Fruit fly (Drosophila melanogaster) whole organism, embryonic: ENCODE measurements around the gene Atg6.

ENCODE experiments used
- Abd-B ChIP-seq: fragments of 200-800 bp; sonication (Bioruptor generic); optimal IDR thresholded peaks from 2 replicates; lab custom pipeline; 2018; ENCODE audit warnings: missing biosample characterization, mild to moderate bottlenecking, missing genetic modification characterization, moderate library complexity
- CG1024 ChIP-seq: fragments of 200-800 bp; sonication (Bioruptor generic); IDR thresholded peaks from 2 replicates; pipeline ENCODE4 v1.3.6; 2022; ENCODE audit warnings: missing biosample characterization, missing genetic modification characterization
- CG12155 ChIP-seq: fragments of 200-800 bp; sonication (Bioruptor generic); optimal IDR thresholded peaks from 3 replicates; lab custom pipeline; 2016; ENCODE audit warnings: missing biosample characterization, missing genetic modification characterization
- CG12236 ChIP-seq: fragments of 200-800 bp; sonication (Bioruptor generic); optimal IDR thresholded peaks from 2 replicates; lab custom pipeline; 2016; ENCODE audit warnings: missing biosample characterization, missing genetic modification characterization
- CG13287 ChIP-seq: fragments of 200-800 bp; sonication (Bioruptor generic); IDR thresholded peaks from 2 replicates; pipeline ENCODE4 v1.3.6; 2022; ENCODE audit warnings: missing biosample characterization, missing genetic modification characterization; ENCODE audit not compliant: partially characterized antibody
- CG13775 ChIP-seq: fragments of 200-800 bp; sonication (Bioruptor generic); optimal IDR thresholded peaks from 3 replicates; lab custom pipeline; 2017; ENCODE audit warnings: missing biosample characterization, mild to moderate bottlenecking, missing genetic modification characterization
- CG14014 ChIP-seq: fragments of 200-800 bp; sonication (Bioruptor generic); IDR thresholded peaks from 2 replicates; pipeline ENCODE4 v1.3.6; 2022; ENCODE audit warnings: missing biosample characterization, missing genetic modification characterization
- CG14965 ChIP-seq: fragments of 200-800 bp; sonication (Bioruptor generic); optimal IDR thresholded peaks from 2 replicates; lab custom pipeline; 2016; ENCODE audit warnings: missing biosample characterization, missing genetic modification characterization, borderline replicate concordance
- CG15073 ChIP-seq: fragments of 200-800 bp; sonication (Bioruptor generic); optimal IDR thresholded peaks from 2 replicates; lab custom pipeline; 2016; ENCODE audit warnings: missing biosample characterization, missing genetic modification characterization
- CG1529 ChIP-seq: fragments of 200-800 bp; sonication (Bioruptor generic); optimal IDR thresholded peaks from 3 replicates; lab custom pipeline; 2018; ENCODE audit warnings: missing biosample characterization, missing genetic modification characterization
- CG1832 ChIP-seq: fragments of 200-800 bp; sonication (Bioruptor generic); optimal IDR thresholded peaks from 2 replicates; lab custom pipeline; 2017; ENCODE audit warnings: missing biosample characterization, mild to moderate bottlenecking, missing genetic modification characterization, inconsistent platforms
- CG2712 ChIP-seq: fragments of 200-800 bp; optimal IDR thresholded peaks from 3 replicates; lab custom pipeline; 2019; ENCODE audit warnings: missing biosample characterization, mild to moderate bottlenecking, missing genetic modification characterization, moderate library complexity
- CG30020 ChIP-seq: fragments of 200-800 bp; optimal IDR thresholded peaks from 2 replicates; lab custom pipeline; 2019; ENCODE audit warnings: missing biosample characterization, mild to moderate bottlenecking, missing genetic modification characterization, moderate library complexity
- CG30431 ChIP-seq: fragments of 200-800 bp; sonication (Bioruptor generic); optimal IDR thresholded peaks from 2 replicates; lab custom pipeline; 2017; ENCODE audit warnings: missing biosample characterization, missing genetic modification characterization
- CG32767 ChIP-seq: fragments of 200-800 bp; sonication (Bioruptor generic); IDR thresholded peaks from 2 replicates; pipeline ENCODE4 v1.3.6; 2022; ENCODE audit warnings: missing biosample characterization, missing genetic modification characterization
- CG34224 ChIP-seq: fragments of 200-800 bp; sonication (Bioruptor generic); IDR thresholded peaks from 3 replicates; pipeline ENCODE4 v1.3.6; 2022; ENCODE audit warnings: missing biosample characterization, missing genetic modification characterization; ENCODE audit not compliant: partially characterized antibody
- CG3995 ChIP-seq: fragments of 200-800 bp; sonication (Bioruptor generic); optimal IDR thresholded peaks from 3 replicates; lab custom pipeline; 2016; ENCODE audit warnings: missing biosample characterization, missing genetic modification characterization
- CG4424 ChIP-seq: fragments of 200-800 bp; sonication (Bioruptor generic); optimal IDR thresholded peaks from 3 replicates; lab custom pipeline; 2016; ENCODE audit warnings: missing biosample characterization, missing genetic modification characterization
- CG4854 ChIP-seq: fragments of 200-800 bp; sonication (Bioruptor generic); optimal IDR thresholded peaks from 2 replicates; lab custom pipeline; 2016; ENCODE audit warnings: missing biosample characterization, missing genetic modification characterization, inconsistent platforms
- CG6175 ChIP-seq: fragments of 200-800 bp; sonication (Bioruptor generic); IDR thresholded peaks from 3 replicates; pipeline ENCODE4 v1.3.6; 2022; ENCODE audit warnings: missing biosample characterization, missing genetic modification characterization
- CG7786 ChIP-seq: fragments of 200-800 bp; sonication (Bioruptor generic); optimal IDR thresholded peaks from 2 replicates; lab custom pipeline; 2016; ENCODE audit warnings: missing biosample characterization, missing genetic modification characterization
- D19B ChIP-seq: fragments of 200-800 bp; sonication (Bioruptor generic); optimal IDR thresholded peaks from 2 replicates; lab custom pipeline; 2017; ENCODE audit warnings: missing biosample characterization, mild to moderate bottlenecking, missing genetic modification characterization
- Dfd ChIP-seq, 2 experiments: fragments of >200 bp; optimal IDR thresholded peaks; 2 replicates each; lab custom pipeline; 2017; ENCODE audit warnings: missing biosample characterization in 2 of 2, missing genetic modification characterization in 2 of 2
- ERR ChIP-seq: fragments of 200-800 bp; sonication (Bioruptor generic); optimal IDR thresholded peaks from 2 replicates; lab custom pipeline; 2016; ENCODE audit warnings: missing biosample characterization, missing genetic modification characterization
- GATAe ChIP-seq: fragments of 200-800 bp; sonication (Bioruptor generic); conservative IDR thresholded peaks from 2 replicates; pipeline ENCODE4 v1.3.6; 2022; ENCODE audit warnings: missing biosample characterization, missing genetic modification characterization
- Hr78 ChIP-seq, 2 experiments: fragments of 200-800 bp in 1 of 2; fragments of >200 bp in 1 of 2; sonication (Bioruptor generic) in 1 of 2; optimal IDR thresholded peaks; 2 replicates each; lab custom pipeline; 2017 to 2019; ENCODE audit warnings: missing biosample characterization in 2 of 2, missing genetic modification characterization in 2 of 2, mild to moderate bottlenecking in 1 of 2, moderate library complexity in 1 of 2
- MESR4 ChIP-seq: fragments of 200-800 bp; sonication (Bioruptor generic); optimal IDR thresholded peaks from 2 replicates; lab custom pipeline; 2018; ENCODE audit warnings: missing biosample characterization, mild to moderate bottlenecking, missing genetic modification characterization, moderate library complexity
- MTF-1 ChIP-seq: fragments of 200-800 bp; sonication (Bioruptor generic); optimal IDR thresholded peaks from 2 replicates; lab custom pipeline; 2018; ENCODE audit warnings: missing biosample characterization, mild to moderate bottlenecking, missing genetic modification characterization, borderline replicate concordance
- Mad ChIP-seq: fragments of 200-800 bp; sonication (Bioruptor generic); optimal IDR thresholded peaks from 2 replicates; lab custom pipeline; 2016; ENCODE audit warnings: missing biosample characterization, missing genetic modification characterization
- Max ChIP-seq: fragments of 200-800 bp; sonication (Bioruptor generic); optimal IDR thresholded peaks from 2 replicates; lab custom pipeline; 2016; ENCODE audit warnings: missing biosample characterization, mild to moderate bottlenecking, missing genetic modification characterization
- NK7.1 ChIP-seq: fragments of 200-800 bp; sonication (Bioruptor generic); optimal IDR thresholded peaks from 3 replicates; lab custom pipeline; 2016; ENCODE audit warnings: missing biosample characterization, missing genetic modification characterization
- aop ChIP-seq: fragments of 200-800 bp; sonication (Bioruptor generic); IDR thresholded peaks from 2 replicates; pipeline ENCODE4 v1.3.6; 2022; ENCODE audit warnings: missing biosample characterization, missing genetic modification characterization
- bsh ChIP-seq, 2 experiments: fragments of 200-800 bp; sonication (Bioruptor generic); optimal IDR thresholded peaks; 2 replicates each; lab custom pipeline; 2017 to 2018; ENCODE audit warnings: mild to moderate bottlenecking in 2 of 2, missing biosample characterization in 2 of 2, missing genetic modification characterization in 2 of 2, moderate library complexity in 1 of 2
- chinmo ChIP-seq: fragments of 200-800 bp; sonication (Bioruptor generic); IDR thresholded peaks from 4 replicates; pipeline ENCODE4 v1.3.6; 2022; ENCODE audit warnings: missing biosample characterization, missing genetic modification characterization; ENCODE audit not compliant: partially characterized antibody
- emc ChIP-seq: fragments of 200-800 bp; sonication (Bioruptor generic); optimal IDR thresholded peaks from 2 replicates; lab custom pipeline; 2016; ENCODE audit warnings: missing biosample characterization, missing genetic modification characterization
- fd64A ChIP-seq: fragments of 200-800 bp; sonication (Bioruptor generic); optimal IDR thresholded peaks from 3 replicates; lab custom pipeline; 2018; ENCODE audit warnings: missing biosample characterization, mild to moderate bottlenecking, missing genetic modification characterization
- fd96Cb ChIP-seq: fragments of 200-800 bp; sonication (Bioruptor generic); optimal IDR thresholded peaks from 2 replicates; lab custom pipeline; 2018; ENCODE audit warnings: missing biosample characterization, mild to moderate bottlenecking, missing genetic modification characterization, moderate library complexity
- fru ChIP-seq: fragments of >200 bp; optimal IDR thresholded peaks from 2 replicates; lab custom pipeline; 2017
- gce ChIP-seq: fragments of 200-800 bp; sonication (Bioruptor generic); IDR thresholded peaks from 3 replicates; pipeline ENCODE4 v1.3.6; 2022; ENCODE audit warnings: missing biosample characterization, missing genetic modification characterization
- gem ChIP-seq: fragments of 200-800 bp; sonication (Bioruptor generic); optimal IDR thresholded peaks from 2 replicates; lab custom pipeline; 2019; ENCODE audit warnings: missing biosample characterization, mild to moderate bottlenecking, missing genetic modification characterization, moderate library complexity
- gsb ChIP-seq: fragments of 200-800 bp; sonication (Bioruptor generic); IDR thresholded peaks from 2 replicates; pipeline ENCODE4 v1.3.6; 2022; ENCODE audit warnings: missing biosample characterization, missing genetic modification characterization
- ken ChIP-seq: fragments of 200-800 bp; sonication (Bioruptor generic); IDR thresholded peaks from 3 replicates; pipeline ENCODE4 v1.3.6; 2022; ENCODE audit warnings: missing biosample characterization, missing genetic modification characterization
- nmo ChIP-seq: fragments of 200-800 bp; sonication (Bioruptor generic); optimal IDR thresholded peaks from 2 replicates; lab custom pipeline; 2018; ENCODE audit warnings: missing biosample characterization, mild to moderate bottlenecking, missing genetic modification characterization, moderate library complexity
- sens ChIP-seq: fragments of 200-800 bp; sonication (Bioruptor generic); peaks from one replicate; lab custom pipeline; 2016; ENCODE audit warnings: missing biosample characterization, missing genetic modification characterization
- sisA ChIP-seq: fragments of 200-800 bp; sonication (Bioruptor generic); IDR thresholded peaks from 2 replicates; pipeline ENCODE4 v1.3.6; 2022; ENCODE audit warnings: missing biosample characterization, missing genetic modification characterization
- usp ChIP-seq: fragments of >200 bp; optimal IDR thresholded peaks from 2 replicates; lab custom pipeline; 2017; ENCODE audit warnings: missing biosample characterization, missing genetic modification characterization
- vvl ChIP-seq: fragments of 200-800 bp; sonication (Bioruptor generic); IDR thresholded peaks from 2 replicates; pipeline ENCODE4 v1.3.6; 2022; ENCODE audit warnings: missing biosample characterization, missing genetic modification characterization
- wor ChIP-seq: fragments of 200-800 bp; sonication (Bioruptor generic); IDR thresholded peaks from 2 replicates; pipeline ENCODE4 v1.3.6; 2022; ENCODE audit warnings: missing biosample characterization, missing genetic modification characterization

The Atg6 gene

DNA sequence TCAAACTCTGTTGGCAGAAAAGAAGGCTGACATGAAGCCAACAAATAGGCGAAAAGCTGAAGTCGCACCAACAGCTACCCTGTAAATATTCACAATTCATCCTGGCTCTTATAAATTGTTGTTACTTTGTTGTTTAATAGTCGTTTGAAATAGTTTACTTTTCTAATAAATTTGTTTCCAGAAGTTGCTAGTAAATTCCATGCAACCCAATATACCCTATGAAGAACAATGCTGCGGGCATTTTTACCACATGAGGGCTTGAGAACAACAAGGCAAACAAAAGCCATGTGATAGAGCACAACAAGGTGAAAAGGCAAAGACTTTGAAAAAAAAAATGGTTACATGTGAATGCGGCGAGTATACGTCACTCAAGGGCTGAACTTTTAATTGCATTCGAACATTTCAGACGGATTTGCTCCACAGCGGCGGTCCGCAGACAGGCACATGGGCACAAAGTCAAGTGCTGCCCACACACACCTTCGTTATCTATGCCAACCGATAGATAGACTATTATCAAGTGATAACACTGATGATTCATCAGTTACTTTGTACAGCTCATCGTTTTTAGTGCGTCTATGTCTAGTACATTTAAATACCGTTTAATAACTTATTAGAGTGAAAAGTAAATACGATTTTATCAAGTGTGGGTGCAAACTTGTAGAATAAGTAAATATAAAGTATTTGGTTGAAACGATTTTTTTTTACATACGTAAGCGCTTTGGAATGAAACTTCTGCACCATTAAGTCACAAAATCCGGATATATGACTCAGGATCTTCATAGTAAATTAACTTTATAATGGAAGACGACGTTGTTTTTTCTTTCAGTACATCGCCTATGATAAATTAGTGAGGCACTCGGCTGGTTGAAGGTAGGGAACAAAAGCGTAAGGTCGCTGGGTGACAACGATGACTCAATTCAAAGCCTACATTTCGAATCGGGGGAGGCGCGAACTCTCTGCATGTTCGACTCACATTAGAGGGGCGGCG, 48.8 kb upstream of the Atg6 start (continued):
- TF ChIP-seq CG1832 (GFP tag; lab: Kevin White, UChicago) = no peak
- TF ChIP-seq NK7.1 (GFP tag; lab: Kevin White, UChicago) = peak; percentile 69
- peak; percentile 17 to 87 for TF ChIP-seq bsh (GFP tag; optimal IDR thresholded peaks at IDR 0.05; lab: Kevin White, UChicago)
- peak; percentile 41 for TF ChIP-seq GATAe (GFP tag; lab: Robert Waterston, UW)
- peak; percentile 58; the same call in 1 of the 3 replicates for TF ChIP-seq CG6175 (GFP tag; lab: Robert Waterston, UW)
- no peak for TF ChIP-seq fd64A (GFP tag; lab: Kevin White, UChicago)
- no peak for TF ChIP-seq CG3995 (GFP tag; lab: Kevin White, UChicago)
- peak; percentile 63; the same call in 2 of the 3 replicates for TF ChIP-seq gce (GFP tag; lab: Robert Waterston, UW)
- no peak for TF ChIP-seq Dfd (GFP tag; optimal IDR thresholded peaks at IDR 0.05; lab: Kevin White, UChicago)
- peak; percentile 36 for TF ChIP-seq MTF-1 (GFP tag; lab: Kevin White, UChicago)
- TF ChIP-seq fd96Cb (tag; lab: Kevin White, UChicago) = peak; percentile 74
- no peak for TF ChIP-seq CG34224
- TF ChIP-seq vvl (GFP tag; lab: Robert Waterston, UW) = peak; percentile 89
- TF ChIP-seq ken (GFP tag; lab: Robert Waterston, UW) = peak; percentile 68; the same call in 2 of the 3 replicates
- peak; percentile 61; the same call in 1 of the 2 replicates for TF ChIP-seq wor (GFP tag; lab: Robert Waterston, UW)
- peak; percentile 79 for TF ChIP-seq sisA
- peak; percentile 72 for TF ChIP-seq CG4424 (GFP tag; lab: Kevin White, UChicago)
- TF ChIP-seq ERR (GFP tag; lab: Kevin White, UChicago) = peak; percentile 72
- peak; percentile 81 for TF ChIP-seq gem (tag; lab: Kevin White, UChicago)
- peak; percentile 33 for TF ChIP-seq CG12236 (GFP tag; lab: Kevin White, UChicago)
- TF ChIP-seq CG14014 (GFP tag; lab: Robert Waterston, UW) = peak; percentile 83
- no peak for TF ChIP-seq usp (GFP tag; lab: Kevin White, UChicago)
- peak; percentile 57 for TF ChIP-seq CG1024 (GFP tag; lab: Robert Waterston, UW)
- TF ChIP-seq CG13287 = no peak
- TF ChIP-seq CG14965 = peak; percentile 25
- peak; percentile 73 for TF ChIP-seq Mad (GFP tag; lab: Kevin White, UChicago)
- TF ChIP-seq aop = peak; percentile 57; the same call in 1 of the 2 replicates
- peak; percentile 80 for TF ChIP-seq Abd-B (GFP tag; lab: Kevin White, UChicago)
- TF ChIP-seq CG4854 (GFP tag; lab: Kevin White, UChicago) = peak; percentile 65
- TF ChIP-seq CG30431 = peak; percentile 69
- peak; percentile 95 for TF ChIP-seq D19B (GFP tag; lab: Kevin White, UChicago)
- TF ChIP-seq CG15073 (GFP tag; lab: Kevin White, UChicago) = no peak
- peak; percentile 73; the same call in 1 of the 2 replicates for TF ChIP-seq CG32767 (GFP tag; lab: Robert Waterston, UW)
- TF ChIP-seq nmo (GFP tag; lab: Kevin White, UChicago) = peak; percentile 77
- TF ChIP-seq emc = peak; percentile 64
- no peak for TF ChIP-seq fru
- peak; percentile 81 for TF ChIP-seq CG12155 (GFP tag; lab: Kevin White, UChicago)
- peak; percentile 96 for TF ChIP-seq sens (GFP tag; lab: Kevin White, UChicago)
- peak; percentile 87 for TF ChIP-seq CG7786
- TF ChIP-seq Hr78 (GFP tag; optimal IDR thresholded peaks at IDR 0.05; lab: Kevin White, UChicago) = peak in 1 of 2 experiments; percentile 73
- TF ChIP-seq chinmo (GFP tag; lab: Robert Waterston, UW) = 0 out of 4 replicates have a peak, but pooled peaks have one; percentile 58
- TF ChIP-seq Max (GFP tag; lab: Kevin White, UChicago) = peak; percentile 20
- peak; percentile 60 for TF ChIP-seq CG13775
- TF ChIP-seq CG1529 (GFP tag; lab: Kevin White, UChicago) = peak; percentile 17
- TF ChIP-seq CG30020 (tag; lab: Kevin White, UChicago) = no peak
- peak; percentile 72 for TF ChIP-seq gsb (GFP tag; lab: Robert Waterston, UW)
- peak; percentile 82 for TF ChIP-seq CG2712 (tag; lab: Kevin White, UChicago)
- TF ChIP-seq MESR4 (GFP tag; lab: Kevin White, UChicago) = peak; percentile 5
